Fruit fly (Drosophila melanogaster): ENCODE results near the gene CG9269.

DNA sequence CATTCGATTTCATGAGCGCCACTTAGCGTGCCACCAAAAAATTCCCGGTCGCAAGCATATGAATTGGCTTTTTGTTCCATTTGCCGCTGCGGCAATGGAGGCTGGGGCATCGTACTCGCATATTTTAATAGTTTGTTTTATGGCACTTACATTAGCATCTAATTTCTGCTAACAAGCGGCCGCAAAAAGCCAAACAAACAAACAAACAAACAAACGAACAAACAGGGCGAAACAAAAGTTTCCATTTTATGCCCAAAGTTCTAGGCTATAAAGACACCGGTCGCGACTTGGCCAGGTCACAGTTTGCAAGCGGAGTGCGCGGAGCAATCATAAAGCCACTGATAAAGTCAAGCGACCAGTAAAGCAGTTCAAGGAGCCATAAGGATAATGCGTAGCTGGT is at the start of gene CG9269:
- no peak for TF ChIP-seq CG8478 (optimal IDR thresholded peaks at IDR 0.05)
- no peak for TF ChIP-seq CTCF (optimal IDR thresholded peaks at IDR 0.05)

Data from S2 (cell line).